Worm (Caenorhabditis elegans) whole organism, early embryonic: Measurements from ENCODE around the gene F38B6.7.

Source experiments
- B0310.2 ChIP-seq: sonication (generic microtip); optimal IDR thresholded peaks from 2 replicates; lab custom pipeline; 2016; ENCODE audit warnings: mild to moderate bottlenecking, missing genetic modification characterization, missing compliant biosample characterization
- F13C5.2 ChIP-seq: sonication (generic microtip); optimal IDR thresholded peaks from 2 replicates; lab custom pipeline; 2017; ENCODE audit warnings: mild to moderate bottlenecking, missing genetic modification characterization, inconsistent platforms, missing compliant biosample characterization
- aly-1 ChIP-seq: sonication (generic microtip); optimal IDR thresholded peaks from 2 replicates; lab custom pipeline; 2016; ENCODE audit warnings: missing genetic modification characterization, missing compliant biosample characterization
- ama-1 ChIP-seq: fragments of 150-350 bp; optimal IDR thresholded peaks from 2 replicates; lab custom pipeline; 2014
- ceh-13 ChIP-seq: fragments of 200-800 bp; sonication (Bioruptor generic); optimal IDR thresholded peaks from 2 replicates; lab custom pipeline; 2018; ENCODE audit warnings: mild to moderate bottlenecking, missing genetic modification characterization, missing compliant biosample characterization
- ceh-36 ChIP-seq: sonication (generic microtip); optimal IDR thresholded peaks from 2 replicates; lab custom pipeline; 2016; ENCODE audit warnings: missing genetic modification characterization, inconsistent platforms, missing compliant biosample characterization
- ets-7 ChIP-seq: sonication (generic microtip); optimal IDR thresholded peaks from 2 replicates; lab custom pipeline; 2016; ENCODE audit warnings: missing genotype, missing genetic modification characterization, missing compliant biosample characterization
- flt-1 ChIP-seq: fragments of 200-800 bp; sonication (Bioruptor generic); IDR thresholded peaks from 2 replicates; pipeline ENCODE4 v1.3.6; 2022; ENCODE audit warnings: missing genetic modification characterization, missing compliant biosample characterization
- hmbx-1 ChIP-seq: sonication (generic microtip); optimal IDR thresholded peaks from 2 replicates; lab custom pipeline; 2016; ENCODE audit warnings: mild to moderate bottlenecking, missing genetic modification characterization, missing compliant biosample characterization
- hmg-4 ChIP-seq: fragments of 200-800 bp; sonication (Bioruptor generic); optimal IDR thresholded peaks from 2 replicates; lab custom pipeline; 2018; ENCODE audit warnings: mild to moderate bottlenecking, missing genetic modification characterization, missing compliant biosample characterization
- hnd-1 ChIP-seq: sonication (generic microtip); optimal IDR thresholded peaks from 2 replicates; lab custom pipeline; 2016; ENCODE audit warnings: missing genetic modification characterization, missing compliant biosample characterization
- pes-1 ChIP-seq: fragments of 200-800 bp; sonication (Bioruptor generic); IDR thresholded peaks from 2 replicates; pipeline ENCODE4 v1.3.6; 2022; ENCODE audit warnings: missing genetic modification reagents, missing genetic modification characterization, missing compliant biosample characterization
- scrt-1 ChIP-seq: fragments of 200-800 bp; sonication (Bioruptor generic); IDR thresholded peaks from 2 replicates; pipeline ENCODE4 v1.3.6; 2022; ENCODE audit warnings: missing genetic modification characterization, missing compliant biosample characterization
- sea-1 ChIP-seq: fragments of 200-800 bp; sonication (Bioruptor generic); conservative IDR thresholded peaks from 2 replicates; pipeline ENCODE4 v1.3.6; 2022; ENCODE audit warnings: missing genetic modification characterization, missing compliant biosample characterization
- tbx-11 ChIP-seq: fragments of 200-800 bp; sonication (Bioruptor generic); IDR thresholded peaks from 2 replicates; pipeline ENCODE4 v1.3.6; 2022; ENCODE audit warnings: missing genetic modification characterization, missing compliant biosample characterization
- tbx-37 ChIP-seq: fragments of 200-800 bp; sonication (Bioruptor generic); conservative IDR thresholded peaks from 2 replicates; pipeline ENCODE4 v1.3.6; 2022; ENCODE audit warnings: missing genetic modification reagents, missing genetic modification characterization, missing compliant biosample characterization
- tra-4 ChIP-seq: sonication (generic microtip); optimal IDR thresholded peaks from 2 replicates; lab custom pipeline; 2017; ENCODE audit warnings: missing genetic modification characterization, missing compliant biosample characterization

F38B6.7 gene

DNA sequence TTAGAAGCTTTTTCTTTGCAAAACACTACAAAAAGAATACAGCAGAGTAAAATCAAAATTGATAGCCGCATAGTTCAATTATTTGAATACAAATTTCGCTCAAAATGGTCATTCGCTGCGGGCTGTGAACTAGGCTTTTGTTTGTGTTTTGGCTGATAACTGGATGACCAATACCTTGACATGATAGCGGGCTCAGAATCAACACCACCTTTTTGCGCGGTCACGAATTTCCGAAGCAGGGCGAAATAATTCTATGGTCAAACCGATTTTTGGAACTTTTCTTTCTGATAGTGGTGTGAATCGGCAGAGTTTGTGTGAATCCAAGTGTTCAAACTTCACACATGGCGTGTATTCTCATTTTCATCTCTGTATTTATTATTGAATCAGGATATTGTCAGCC is at the start of gene F38B6.7, which contains the start of gene F38B6.2:
F38B6.7 (minus strand) TSS at position 101 of the 400 bp plus-strand sequence.
F38B6.2 (plus strand) TSS at position 267 of the 400 bp plus-strand sequence.
- TF ChIP-seq tra-4 (tag; lab: Kevin White, UChicago): no peak
- no peak for TF ChIP-seq hmbx-1 (tag; lab: Kevin White, UChicago)
- no peak for TF ChIP-seq scrt-1
- no peak for TF ChIP-seq pes-1 (GFP tag; lab: Robert Waterston, UW)
- no peak for TF ChIP-seq sea-1 (GFP tag; lab: Robert Waterston, UW)

DNA sequence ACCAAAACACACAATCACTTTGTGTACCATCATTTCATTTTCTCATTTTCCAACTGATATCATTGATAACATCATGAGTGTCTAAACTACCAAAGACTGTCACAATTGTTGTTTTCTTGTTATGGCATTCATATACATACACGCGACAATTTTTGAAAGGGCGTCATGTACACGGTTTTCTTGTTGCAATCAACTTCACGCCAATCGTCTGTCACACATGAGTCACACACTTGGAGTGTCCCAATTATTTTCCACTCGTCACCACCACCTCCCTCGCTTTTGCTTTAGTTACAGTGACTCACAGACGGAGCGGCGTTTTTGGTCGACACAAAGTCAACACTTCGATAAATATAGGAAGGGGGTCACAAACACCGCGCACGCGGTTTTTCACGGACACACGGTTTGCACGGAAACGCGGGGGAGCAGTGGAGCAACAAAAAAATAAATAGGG is 49.8 kb upstream of the F38B6.7 start:
- no peak for TF ChIP-seq pes-1 (GFP tag; lab: Robert Waterston, UW)
- TF ChIP-seq tra-4 (tag; lab: Kevin White, UChicago): no peak
- no peak for TF ChIP-seq tbx-11
- TF ChIP-seq ama-1: no peak
- TF ChIP-seq ceh-13 (GFP tag; lab: Kevin White, UChicago): no peak
- TF ChIP-seq ets-7 (tag; lab: Kevin White, UChicago): no peak
- TF ChIP-seq sea-1 (GFP tag; lab: Robert Waterston, UW): no peak
- no peak for TF ChIP-seq flt-1 (GFP tag; lab: Robert Waterston, UW)
- TF ChIP-seq hmbx-1 (tag; lab: Kevin White, UChicago): no peak
- TF ChIP-seq scrt-1: no peak
- TF ChIP-seq hnd-1 (tag; lab: Kevin White, UChicago): no peak
- TF ChIP-seq ceh-36 (tag; lab: Kevin White, UChicago): no peak
- TF ChIP-seq hmg-4 (GFP tag; lab: Kevin White, UChicago): no peak
- no peak for TF ChIP-seq aly-1 (tag; lab: Kevin White, UChicago)
- no peak for TF ChIP-seq tbx-37 (GFP tag; lab: Robert Waterston, UW)
- TF ChIP-seq B0310.2 (tag; lab: Kevin White, UChicago): no peak

- TF ChIP-seq scrt-1: no peak
- no peak for TF ChIP-seq tbx-11
- no peak for TF ChIP-seq ceh-36 (tag; lab: Kevin White, UChicago)
- no peak for TF ChIP-seq tbx-37 (GFP tag; lab: Robert Waterston, UW)
- TF ChIP-seq hmg-4 (GFP tag; lab: Kevin White, UChicago): no peak
- TF ChIP-seq ama-1: no peak
- no peak for TF ChIP-seq ets-7 (tag; lab: Kevin White, UChicago)
- no peak for TF ChIP-seq flt-1 (GFP tag; lab: Robert Waterston, UW)
- no peak for TF ChIP-seq tra-4 (tag; lab: Kevin White, UChicago)
- no peak for TF ChIP-seq aly-1 (tag; lab: Kevin White, UChicago)
- no peak for TF ChIP-seq B0310.2 (tag; lab: Kevin White, UChicago)
Observed at ce11 chrX:6746849-6747248, 48.7 kb upstream of the F38B6.7 start.

DNA sequence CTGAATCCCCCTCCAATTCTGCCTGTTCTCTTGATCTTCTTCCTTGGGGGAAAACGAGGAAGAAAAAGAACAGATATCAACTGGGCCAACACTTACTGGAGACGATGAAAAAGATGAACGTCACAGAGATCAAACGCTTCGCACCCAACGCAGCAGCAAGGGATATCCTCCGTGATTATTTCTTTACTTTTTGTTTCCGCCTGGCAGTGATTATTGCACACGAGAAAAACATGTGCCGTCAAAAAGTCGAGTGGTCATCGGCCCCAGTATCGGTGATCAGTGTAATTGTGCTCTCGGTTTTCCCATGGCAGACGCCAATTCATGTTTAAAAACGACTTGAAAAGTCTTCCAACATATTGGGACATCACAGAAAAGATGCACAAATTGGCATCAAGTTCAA is 47.3 kb upstream of the F38B6.7 start:
- no peak for TF ChIP-seq ets-7 (tag; lab: Kevin White, UChicago)
- no peak for TF ChIP-seq tbx-11

DNA sequence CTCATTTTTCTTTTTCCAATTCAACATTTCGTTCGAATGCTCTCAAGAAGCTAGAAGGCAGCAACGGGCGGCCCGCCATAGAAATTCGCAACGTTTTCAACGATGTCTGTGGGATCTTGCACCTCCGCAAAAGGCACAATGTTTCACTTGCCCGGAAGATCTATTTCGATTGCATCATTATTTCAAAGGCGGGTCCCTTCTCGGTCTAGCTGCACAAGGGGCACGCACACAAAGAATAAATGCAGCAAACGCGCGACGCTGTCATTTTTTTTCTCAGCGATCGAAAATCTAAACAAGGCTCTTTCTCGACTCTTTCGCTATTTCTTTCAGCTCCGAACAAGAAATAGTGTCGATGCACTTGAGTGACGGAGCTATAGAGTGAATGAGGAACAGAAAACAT is 46.8 kb upstream of the F38B6.7 start:
- TF ChIP-seq F13C5.2 (tag; lab: Kevin White, UChicago) (no peak), pes-1 (GFP tag; lab: Robert Waterston, UW) (no peak), tbx-37 (GFP tag; lab: Robert Waterston, UW) (no peak), ceh-13 (GFP tag; lab: Kevin White, UChicago) (no peak), tra-4 (tag; lab: Kevin White, UChicago) (no peak), aly-1 (tag; lab: Kevin White, UChicago) (no peak), ama-1 (no peak), B0310.2 (tag; lab: Kevin White, UChicago) (no peak), ceh-36 (tag; lab: Kevin White, UChicago) (no peak), hnd-1 (tag; lab: Kevin White, UChicago) (no peak), tbx-11 (no peak), scrt-1 (no peak), hmbx-1 (tag; lab: Kevin White, UChicago) (no peak), hmg-4 (GFP tag; lab: Kevin White, UChicago) (no peak), flt-1 (GFP tag; lab: Robert Waterston, UW) (no peak)

DNA sequence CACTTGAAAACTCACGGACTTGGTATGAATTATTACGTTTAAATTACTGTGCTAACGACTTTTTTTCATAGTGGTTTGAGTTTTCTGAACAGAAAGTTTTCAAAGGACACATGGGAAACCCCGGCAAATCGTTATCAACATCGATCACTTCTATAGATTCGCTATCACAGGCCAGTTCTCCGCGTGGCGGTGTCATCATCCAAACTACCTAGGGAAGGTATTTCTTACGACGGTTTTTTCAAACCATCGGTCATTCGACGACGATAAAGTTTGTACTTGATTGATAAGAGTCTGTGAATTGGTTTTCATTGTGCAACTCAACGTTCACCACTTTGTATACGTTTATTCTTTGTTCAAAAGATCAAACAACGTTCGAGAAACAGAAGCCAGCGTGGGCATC is 46.4 kb upstream of the F38B6.7 start:
- no peak for TF ChIP-seq flt-1 (GFP tag; lab: Robert Waterston, UW)
- TF ChIP-seq hnd-1 (tag; lab: Kevin White, UChicago): no peak
- TF ChIP-seq ceh-13 (GFP tag; lab: Kevin White, UChicago): no peak

- no peak for TF ChIP-seq ceh-36 (tag; lab: Kevin White, UChicago)
- no peak for TF ChIP-seq scrt-1
- TF ChIP-seq B0310.2 (tag; lab: Kevin White, UChicago): no peak
- no peak for TF ChIP-seq hnd-1 (tag; lab: Kevin White, UChicago)
- TF ChIP-seq hmbx-1 (tag; lab: Kevin White, UChicago): no peak
- TF ChIP-seq tbx-11: no peak
- TF ChIP-seq hmg-4 (GFP tag; lab: Kevin White, UChicago): no peak
- no peak for TF ChIP-seq aly-1 (tag; lab: Kevin White, UChicago)
Observed at ce11 chrX:6743853-6744346, 45.7 kb upstream of the F38B6.7 start.

- TF ChIP-seq pes-1 (GFP tag; lab: Robert Waterston, UW) (no peak), F13C5.2 (tag; lab: Kevin White, UChicago) (no peak), tbx-37 (GFP tag; lab: Robert Waterston, UW) (no peak), hnd-1 (tag; lab: Kevin White, UChicago) (no peak), ceh-13 (GFP tag; lab: Kevin White, UChicago) (no peak), tra-4 (tag; lab: Kevin White, UChicago) (no peak), hmbx-1 (tag; lab: Kevin White, UChicago) (no peak), ets-7 (tag; lab: Kevin White, UChicago) (no peak), B0310.2 (tag; lab: Kevin White, UChicago) (no peak), hmg-4 (GFP tag; lab: Kevin White, UChicago) (no peak), aly-1 (tag; lab: Kevin White, UChicago) (no peak), flt-1 (GFP tag; lab: Robert Waterston, UW) (no peak), tbx-11 (no peak), sea-1 (GFP tag; lab: Robert Waterston, UW) (no peak), ama-1 (no peak), scrt-1 (no peak), ceh-36 (tag; lab: Kevin White, UChicago) (no peak)
Observed at ce11 chrX:6743344-6743743, 45.2 kb upstream of the F38B6.7 start.
